Fruit fly (Drosophila melanogaster) S2 (cell line): ENCODE data around the gene Lgr4.

Experiments
- CG8478 ChIP-seq: fragments of >200 bp; optimal IDR thresholded peaks from 2 replicates; lab custom pipeline; 2018
- CTCF ChIP-seq, 2 experiments: fragments of >200 bp; optimal IDR thresholded peaks; 2 replicates each; lab custom pipeline; 2018

- TF ChIP-seq CG8478 (no peak), CTCF (optimal IDR thresholded peaks at IDR 0.05; lab: Kevin White, UChicago) (no peak)
Measured at dm6 chrX:13226478-13226877, 37.5 kb upstream of the Lgr4 start.
